Worm (Caenorhabditis elegans): ENCODE measurements around the gene srz-19.

DNA sequence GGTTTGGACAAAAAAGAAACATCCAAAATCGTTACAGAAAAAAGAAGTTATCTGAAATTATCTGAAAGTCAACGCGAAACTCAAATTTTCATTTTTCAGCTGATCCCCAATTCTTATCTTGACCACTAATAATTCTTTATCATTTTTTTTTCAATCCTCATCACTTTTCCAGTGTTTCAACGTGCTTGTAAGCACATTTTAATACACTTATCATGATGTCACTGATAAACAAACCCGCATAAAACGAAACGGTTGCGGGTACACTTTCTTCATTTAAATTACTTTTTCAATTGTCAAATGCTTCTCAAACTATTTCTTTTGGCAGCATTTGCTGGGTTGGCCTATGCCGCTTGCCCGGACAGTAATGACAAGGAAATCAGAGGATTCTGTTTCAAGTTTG, 2.3 kb downstream of the srz-19 start, which contains the start of gene clec-67:
- no peak for TF ChIP-seq ztf-11 (tag; optimal IDR thresholded peaks at IDR 0.05)
- no peak for TF ChIP-seq nhr-76 (tag; optimal IDR thresholded peaks at IDR 0.05)
- no peak for TF ChIP-seq nhr-11 (tag; optimal IDR thresholded peaks at IDR 0.05)
- TF ChIP-seq nhr-77 (tag; optimal IDR thresholded peaks at IDR 0.05) = peak; percentile 9
- TF ChIP-seq snpc-4 (tag; optimal IDR thresholded peaks at IDR 0.05) = no peak
- TF ChIP-seq lin-13 (GFP tag; optimal IDR thresholded peaks at IDR 0.05) = no peak
- TF ChIP-seq hlh-30 (tag; optimal IDR thresholded peaks at IDR 0.05; ENCODE audit: insufficient read depth) = no peak
- TF ChIP-seq Y105C5A.15 (GFP tag; IDR thresholded peaks at IDR 0.05) = no peak
- TF ChIP-seq lin-39 (tag; optimal IDR thresholded peaks at IDR 0.05) = no peak
- TF ChIP-seq mdt-29 (GFP tag; IDR thresholded peaks at IDR 0.05) = no peak
- TF ChIP-seq ama-1 (optimal IDR thresholded peaks at IDR 0.05) = no peak
- no peak for TF ChIP-seq dmd-8 (GFP tag; IDR thresholded peaks at IDR 0.05)
- TF ChIP-seq hif-1 (tag; optimal IDR thresholded peaks at IDR 0.05) = no peak

All from whole organism, L4 larva.